Fruit fly (Drosophila melanogaster): ENCODE results near the gene CG5704.

The CG5704 gene

DNA sequence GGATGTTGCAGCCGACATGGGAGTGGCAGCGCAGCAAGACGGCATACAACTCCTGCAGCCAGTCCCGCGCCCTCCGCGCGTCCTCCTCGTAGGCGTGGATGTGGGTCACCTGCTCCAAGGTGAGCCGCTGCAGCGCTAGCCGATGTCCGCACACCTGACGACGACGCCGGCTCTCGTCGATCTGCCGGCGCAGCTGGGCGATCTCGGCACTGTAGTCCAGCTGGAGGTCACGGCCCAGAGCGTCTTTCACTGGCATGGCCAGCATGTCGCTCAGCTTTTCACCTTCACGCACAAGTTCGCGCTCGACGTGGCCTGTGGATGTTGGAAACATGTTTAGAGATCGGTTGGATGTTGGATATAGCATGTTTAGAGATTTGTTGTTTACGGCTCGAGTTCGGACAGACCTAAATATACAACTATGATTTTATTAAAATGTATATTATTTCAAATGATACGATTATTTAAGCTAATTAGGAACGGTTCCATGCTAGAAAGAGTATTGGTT, 13.3 kb downstream of the CG5704 start:
- TF ChIP-seq br (optimal IDR thresholded peaks at IDR 0.05) (no peak), sob (GFP tag; IDR thresholded peaks at IDR 0.05) (no peak), CG5180 (GFP tag; optimal IDR thresholded peaks at IDR 0.05) (peak; percentile 97), ftz-f1 (GFP tag; optimal IDR thresholded peaks at IDR 0.05) (peak; percentile 66), ci (GFP tag; IDR thresholded peaks at IDR 0.05) (0 out of 3 replicates have a peak, but pooled peaks have one; percentile 42), Hr78 (GFP tag; optimal IDR thresholded peaks at IDR 0.05) (peak in 1 of 2 experiments; percentile 76), Med (GFP tag) (peak; percentile 57), CG5953 (GFP tag; IDR thresholded peaks at IDR 0.05) (0 out of 2 replicates have a peak, but pooled peaks have one; percentile 10), Rx (GFP tag; IDR thresholded peaks at IDR 0.05) (no peak), CrebB (tag; optimal IDR thresholded peaks at IDR 0.05) (no peak), CG31388 (GFP tag; optimal IDR thresholded peaks at IDR 0.05) (no peak), bbx (GFP tag; IDR thresholded peaks at IDR 0.05; ENCODE audit: partially characterized antibody) (0 out of 2 replicates have a peak, but pooled peaks have one; percentile 20), Blimp-1 (GFP tag; optimal IDR thresholded peaks at IDR 0.05) (no peak), CG6272 (GFP tag; IDR thresholded peaks at IDR 0.05) (peak; percentile 26; the same call in 1 of the 2 replicates), p53 (GFP tag; optimal IDR thresholded peaks at IDR 0.05) (no peak), CG8388 (GFP tag; optimal IDR thresholded peaks at IDR 0.05) (no peak), CG16779 (GFP tag; IDR thresholded peaks at IDR 0.05) (no peak), kni (GFP tag; optimal IDR thresholded peaks at IDR 0.05) (no peak)

DNA sequence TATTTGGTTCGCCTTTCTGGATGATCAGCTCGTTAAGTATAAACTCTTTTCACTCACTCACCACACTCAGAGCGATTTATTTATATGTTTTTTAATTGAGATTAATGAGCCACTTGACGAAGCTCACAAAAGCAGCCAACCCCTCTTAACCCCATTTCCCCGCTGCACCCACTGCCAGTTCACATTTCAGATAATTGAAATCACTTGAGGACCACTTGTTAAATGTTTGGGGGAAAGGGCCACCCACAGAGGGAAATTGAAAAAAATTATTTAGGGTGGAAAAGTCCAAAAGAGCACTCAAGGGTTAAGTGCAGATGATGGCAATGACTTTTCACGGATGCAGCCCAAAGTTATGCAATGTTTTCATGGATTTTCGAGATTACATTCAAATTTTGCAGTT, 18.0 kb downstream of the CG5704 start:
- TF ChIP-seq Taf1 (GFP tag; IDR thresholded peaks at IDR 0.05) (no peak), ro (GFP tag; IDR thresholded peaks at IDR 0.05) (no peak), kay (GFP tag; optimal IDR thresholded peaks at IDR 0.05) (no peak), Drgx (GFP tag; IDR thresholded peaks at IDR 0.05) (peak; percentile 42), Deaf1 (tag; optimal IDR thresholded peaks at IDR 0.05) (no peak), jing (GFP tag; optimal IDR thresholded peaks at IDR 0.05) (no peak), CG6813 (GFP tag; optimal IDR thresholded peaks at IDR 0.05) (no peak), pfk (GFP tag; optimal IDR thresholded peaks at IDR 0.05) (no peak), tup (GFP tag; optimal IDR thresholded peaks at IDR 0.05) (no peak), sug (tag; optimal IDR thresholded peaks at IDR 0.05) (no peak), CG13424 (tag; optimal IDR thresholded peaks at IDR 0.05) (no peak), klu (GFP tag; IDR thresholded peaks at IDR 0.05) (no peak), CG8089 (GFP tag; optimal IDR thresholded peaks at IDR 0.05) (no peak), Xbp1 (GFP tag; optimal IDR thresholded peaks at IDR 0.05) (no peak), repo (GFP tag; optimal IDR thresholded peaks at IDR 0.05) (no peak), CG15269 (tag; optimal IDR thresholded peaks at IDR 0.05) (no peak), CG7786 (GFP tag; optimal IDR thresholded peaks at IDR 0.05) (no peak), cad (GFP tag; optimal IDR thresholded peaks at IDR 0.05) (no peak), bigmax (GFP tag; optimal IDR thresholded peaks at IDR 0.05) (no peak), Rfx (GFP tag; IDR thresholded peaks at IDR 0.05) (peak; percentile 45), CG2199 (GFP tag; IDR thresholded peaks at IDR 0.05) (no peak), gsb-n (tag; optimal IDR thresholded peaks at IDR 0.05) (no peak), CG18764 (GFP tag; optimal IDR thresholded peaks at IDR 0.05) (no peak), slbo (GFP tag; IDR thresholded peaks at IDR 0.05) (no peak), CG6254 (GFP tag; optimal IDR thresholded peaks at IDR 0.05) (no peak), CG6175 (GFP tag; IDR thresholded peaks at IDR 0.05) (no peak), cato (GFP tag; optimal IDR thresholded peaks at IDR 0.05; ENCODE audit: borderline replicate concordance) (no peak), tna (GFP tag; IDR thresholded peaks at IDR 0.05; ENCODE audit: partially characterized antibody) (0 out of 2 replicates have a peak, but pooled peaks have one; percentile 9), Dip3 (GFP tag; optimal IDR thresholded peaks at IDR 0.05) (no peak), Myb (GFP tag; optimal IDR thresholded peaks at IDR 0.05) (peak; percentile 34), sd (tag; optimal IDR thresholded peaks at IDR 0.05) (no peak), CG9932 (GFP tag; IDR thresholded peaks at IDR 0.05) (peak; percentile 25; the same call in 1 of the 2 replicates), CG7372 (GFP tag; IDR thresholded peaks at IDR 0.05) (no peak)

All from whole organism, embryonic.